Fruit fly (Drosophila melanogaster) whole organism, embryonic: ENCODE data around the gene Nadsyn.
A peak's percentile ranks its signal among the peaks of the same experiment; 100 is the strongest.

Experiments used
- Abd-B ChIP-seq: fragments of 200-800 bp; sonication (Bioruptor generic); optimal IDR thresholded peaks from 2 replicates; lab custom pipeline; 2018; ENCODE audit warnings: missing biosample characterization, mild to moderate bottlenecking, missing genetic modification characterization, moderate library complexity
- Atf-2 ChIP-seq: fragments of 200-800 bp; sonication (Bioruptor generic); optimal IDR thresholded peaks from 2 replicates; lab custom pipeline; 2016; ENCODE audit warnings: missing biosample characterization, missing genetic modification characterization
- C15 ChIP-seq: fragments of 200-800 bp; sonication (Bioruptor generic); IDR thresholded peaks from 3 replicates; pipeline ENCODE4 v1.3.6; 2022; ENCODE audit warnings: missing biosample characterization, missing genetic modification characterization
- CG10366 ChIP-seq: fragments of 200-800 bp; sonication (Bioruptor generic); IDR thresholded peaks from 2 replicates; pipeline ENCODE4 v1.3.6; 2022; ENCODE audit warnings: missing biosample characterization, missing genetic modification characterization
- CG11398 ChIP-seq: fragments of 200-800 bp; sonication (Bioruptor generic); optimal IDR thresholded peaks from 2 replicates; lab custom pipeline; 2016; ENCODE audit warnings: missing biosample characterization, missing genetic modification characterization
- CG11456 ChIP-seq: fragments of 200-800 bp; sonication (Bioruptor generic); IDR thresholded peaks from 3 replicates; pipeline ENCODE4 v1.3.6; 2022; ENCODE audit warnings: missing biosample characterization, missing genetic modification characterization
- CG11504 ChIP-seq: fragments of 200-800 bp; sonication (Bioruptor generic); optimal IDR thresholded peaks from 3 replicates; lab custom pipeline; 2019; ENCODE audit warnings: missing biosample characterization, mild to moderate bottlenecking, missing genetic modification characterization, moderate library complexity
- CG11723 ChIP-seq: fragments of 200-800 bp; sonication (Bioruptor generic); optimal IDR thresholded peaks from 2 replicates; lab custom pipeline; 2017; ENCODE audit warnings: missing biosample characterization, mild to moderate bottlenecking, missing genetic modification characterization
- CG14014 ChIP-seq: fragments of 200-800 bp; sonication (Bioruptor generic); IDR thresholded peaks from 2 replicates; pipeline ENCODE4 v1.3.6; 2022; ENCODE audit warnings: missing biosample characterization, missing genetic modification characterization
- CG14667 ChIP-seq: fragments of 200-800 bp; sonication (Bioruptor generic); IDR thresholded peaks from 2 replicates; pipeline ENCODE4 v1.3.6; 2022; ENCODE audit warnings: missing biosample characterization, missing genetic modification characterization
- CG14860 ChIP-seq: fragments of 200-800 bp; sonication (Bioruptor generic); IDR thresholded peaks from 3 replicates; pipeline ENCODE4 v1.3.6; 2022; ENCODE audit warnings: missing biosample characterization, missing genetic modification characterization; ENCODE audit not compliant: partially characterized antibody
- CG16863 ChIP-seq: fragments of 200-800 bp; sonication (Bioruptor generic); optimal IDR thresholded peaks from 3 replicates; lab custom pipeline; 2016; ENCODE audit warnings: missing biosample characterization, missing genetic modification characterization
- CG30431 ChIP-seq: fragments of 200-800 bp; sonication (Bioruptor generic); optimal IDR thresholded peaks from 2 replicates; lab custom pipeline; 2017; ENCODE audit warnings: missing biosample characterization, missing genetic modification characterization
- CG3163 ChIP-seq: fragments of 200-800 bp; sonication (Bioruptor generic); optimal IDR thresholded peaks from 3 replicates; lab custom pipeline; 2016; ENCODE audit warnings: missing biosample characterization, missing genetic modification characterization
- CG32532 ChIP-seq: fragments of 200-800 bp; sonication (Bioruptor generic); IDR thresholded peaks from 2 replicates; pipeline ENCODE4 v1.3.6; 2022; ENCODE audit warnings: missing biosample characterization, missing genetic modification characterization
- CG4282 ChIP-seq: fragments of 200-800 bp; sonication (Bioruptor generic); optimal IDR thresholded peaks from 2 replicates; lab custom pipeline; 2016; ENCODE audit warnings: missing biosample characterization, missing genetic modification characterization
- CG6765 ChIP-seq: fragments of 200-800 bp; sonication (Bioruptor generic); optimal IDR thresholded peaks from 3 replicates; lab custom pipeline; 2017; ENCODE audit warnings: missing biosample characterization, mild to moderate bottlenecking, missing genetic modification characterization
- CG6791 ChIP-seq: fragments of 200-800 bp; sonication (Bioruptor generic); IDR thresholded peaks from 3 replicates; pipeline ENCODE4 v1.3.6; 2022; ENCODE audit warnings: missing biosample characterization, missing genetic modification characterization; ENCODE audit not compliant: partially characterized antibody
- CG6813 ChIP-seq: fragments of 200-800 bp; sonication (Bioruptor generic); optimal IDR thresholded peaks from 2 replicates; lab custom pipeline; 2017; ENCODE audit warnings: missing biosample characterization, missing genetic modification characterization, mild to moderate bottlenecking, moderate library complexity, missing genetic modification reagents
- CG8478 ChIP-seq: fragments of >200 bp; optimal IDR thresholded peaks from 2 replicates; lab custom pipeline; 2018
- Dref ChIP-seq: fragments of 200-800 bp; sonication (Bioruptor generic); IDR thresholded peaks from 2 replicates; pipeline ENCODE4 v1.3.6; 2022; ENCODE audit warnings: missing biosample characterization, missing genetic modification characterization
- Elba2 ChIP-seq: fragments of 200-800 bp; sonication (Bioruptor generic); optimal IDR thresholded peaks from 3 replicates; lab custom pipeline; 2016; ENCODE audit warnings: missing biosample characterization, missing genetic modification characterization
- Fer1 ChIP-seq: fragments of 200-800 bp; sonication (Bioruptor generic); optimal IDR thresholded peaks from 2 replicates; lab custom pipeline; 2017; ENCODE audit warnings: missing biosample characterization, mild to moderate bottlenecking, missing genetic modification characterization
- HmgZ ChIP-seq: fragments of 200-800 bp; sonication (Bioruptor generic); optimal IDR thresholded peaks from 2 replicates; lab custom pipeline; 2018; ENCODE audit warnings: missing biosample characterization, mild to moderate bottlenecking, missing genetic modification characterization
- Jarid2 ChIP-seq: fragments of 200-800 bp; sonication (Bioruptor generic); optimal IDR thresholded peaks from 3 replicates; lab custom pipeline; 2017; ENCODE audit warnings: mild to moderate bottlenecking, missing biosample characterization, missing genetic modification reagents, missing genetic modification characterization
- Lpt ChIP-seq: fragments of >200 bp; optimal IDR thresholded peaks from 2 replicates; lab custom pipeline; 2018; ENCODE audit warnings: missing biosample characterization, missing genetic modification characterization
- Nf-YC ChIP-seq: fragments of 200-800 bp; optimal IDR thresholded peaks from 3 replicates; lab custom pipeline; 2019; ENCODE audit warnings: missing biosample characterization, mild to moderate bottlenecking, missing genetic modification characterization, moderate library complexity
- Sin3A ChIP-seq: fragments of >200 bp; optimal IDR thresholded peaks from 2 replicates; lab custom pipeline; 2018
- Sry-β ChIP-seq: fragments of 200-800 bp; sonication (Bioruptor generic); optimal IDR thresholded peaks from 2 replicates; lab custom pipeline; 2018; ENCODE audit warnings: missing biosample characterization, mild to moderate bottlenecking, missing genetic modification characterization, moderate library complexity
- Vsx1 ChIP-seq: fragments of 200-800 bp; sonication (Bioruptor generic); optimal IDR thresholded peaks from 2 replicates; lab custom pipeline; 2017; ENCODE audit warnings: missing biosample characterization, mild to moderate bottlenecking, missing genetic modification characterization, missing genetic modification reagents
- Xrp1 ChIP-seq: fragments of 200-800 bp; sonication (Bioruptor generic); IDR thresholded peaks from 2 replicates; pipeline ENCODE4 v1.3.6; 2022; ENCODE audit warnings: missing biosample characterization, missing genetic modification characterization
- ara ChIP-seq: fragments of 200-800 bp; sonication (Bioruptor generic); IDR thresholded peaks from 2 replicates; pipeline ENCODE4 v1.3.6; 2022; ENCODE audit warnings: missing biosample characterization, missing genetic modification characterization
- chn ChIP-seq: fragments of 200-800 bp; sonication (Bioruptor generic); optimal IDR thresholded peaks from 2 replicates; lab custom pipeline; 2016; ENCODE audit warnings: missing biosample characterization, missing genetic modification characterization
- grau ChIP-seq: fragments of 200-800 bp; optimal IDR thresholded peaks from 3 replicates; lab custom pipeline; 2019; ENCODE audit warnings: missing biosample characterization, mild to moderate bottlenecking, missing genetic modification characterization, moderate library complexity
- gsb ChIP-seq: fragments of 200-800 bp; sonication (Bioruptor generic); IDR thresholded peaks from 2 replicates; pipeline ENCODE4 v1.3.6; 2022; ENCODE audit warnings: missing biosample characterization, missing genetic modification characterization
- knrl ChIP-seq: fragments of 200-800 bp; sonication (Bioruptor generic); IDR thresholded peaks from 3 replicates; pipeline ENCODE4 v1.3.6; 2022; ENCODE audit warnings: missing biosample characterization, missing genetic modification characterization; ENCODE audit not compliant: partially characterized antibody
- lbe ChIP-seq: fragments of 200-800 bp; sonication (Bioruptor generic); optimal IDR thresholded peaks from 2 replicates; lab custom pipeline; 2016; ENCODE audit warnings: missing biosample characterization, mild to moderate bottlenecking, missing genetic modification characterization
- lilli ChIP-seq: fragments of 200-800 bp; sonication (Bioruptor generic); optimal IDR thresholded peaks from 3 replicates; lab custom pipeline; 2016; ENCODE audit warnings: missing biosample characterization, missing genetic modification characterization
- peb ChIP-seq: fragments of 200-800 bp; sonication (Bioruptor generic); IDR thresholded peaks from 2 replicates; pipeline ENCODE4 v1.3.6; 2022; ENCODE audit warnings: missing biosample characterization, missing genetic modification characterization
- pfk ChIP-seq: fragments of 200-800 bp; sonication (Bioruptor generic); optimal IDR thresholded peaks from 2 replicates; lab custom pipeline; 2018; ENCODE audit warnings: missing biosample characterization, mild to moderate bottlenecking, missing genetic modification characterization, moderate library complexity
- phol ChIP-seq: fragments of 200-800 bp; sonication (Bioruptor generic); optimal IDR thresholded peaks from 3 replicates; lab custom pipeline; 2018; ENCODE audit warnings: missing biosample characterization, mild to moderate bottlenecking, missing genetic modification characterization, moderate library complexity
- pita ChIP-seq: fragments of 200-800 bp; sonication (Bioruptor generic); optimal IDR thresholded peaks from 2 replicates; lab custom pipeline; 2017; ENCODE audit warnings: missing biosample characterization, mild to moderate bottlenecking, missing genetic modification characterization
- psq ChIP-seq: fragments of 200-800 bp; sonication (Bioruptor generic); optimal IDR thresholded peaks from 2 replicates; lab custom pipeline; 2017; ENCODE audit warnings: missing biosample characterization, missing genetic modification characterization
- pum ChIP-seq: fragments of 200-800 bp; sonication (Bioruptor generic); optimal IDR thresholded peaks from 2 replicates; lab custom pipeline; 2016; ENCODE audit warnings: missing biosample characterization, missing genetic modification characterization
- repo ChIP-seq: fragments of 200-800 bp; sonication (Bioruptor generic); optimal IDR thresholded peaks from 2 replicates; lab custom pipeline; 2016; ENCODE audit warnings: missing biosample characterization, missing genetic modification characterization
- row ChIP-seq: fragments of 200-800 bp; sonication (Bioruptor generic); IDR thresholded peaks from 3 replicates; pipeline ENCODE4 v1.3.6; 2022; ENCODE audit warnings: missing biosample characterization, missing genetic modification characterization
- tgo ChIP-seq: fragments of 200-800 bp; sonication (Bioruptor generic); IDR thresholded peaks from 3 replicates; pipeline ENCODE4 v1.3.6; 2022; ENCODE audit warnings: missing biosample characterization, missing genetic modification characterization
- trh ChIP-seq: fragments of 200-800 bp; sonication (Bioruptor generic); optimal IDR thresholded peaks from 2 replicates; lab custom pipeline; 2016; ENCODE audit warnings: missing biosample characterization, missing genetic modification characterization
- ttk ChIP-seq: fragments of 200-800 bp; sonication (Bioruptor generic); IDR thresholded peaks from 2 replicates; pipeline ENCODE4 v2.1.2; 2022; ENCODE audit warnings: missing biosample characterization, missing genetic modification characterization
- unc-4 ChIP-seq: fragments of 200-800 bp; sonication (Bioruptor generic); IDR thresholded peaks from 2 replicates; pipeline ENCODE4 v1.3.6; 2022; ENCODE audit warnings: missing biosample characterization, missing genetic modification characterization; ENCODE audit not compliant: partially characterized antibody
- wek ChIP-seq: fragments of 200-800 bp; sonication (Bioruptor generic); optimal IDR thresholded peaks from 3 replicates; lab custom pipeline; 2018; ENCODE audit warnings: missing biosample characterization, mild to moderate bottlenecking, missing genetic modification characterization, moderate library complexity

Gene Nadsyn

DNA sequence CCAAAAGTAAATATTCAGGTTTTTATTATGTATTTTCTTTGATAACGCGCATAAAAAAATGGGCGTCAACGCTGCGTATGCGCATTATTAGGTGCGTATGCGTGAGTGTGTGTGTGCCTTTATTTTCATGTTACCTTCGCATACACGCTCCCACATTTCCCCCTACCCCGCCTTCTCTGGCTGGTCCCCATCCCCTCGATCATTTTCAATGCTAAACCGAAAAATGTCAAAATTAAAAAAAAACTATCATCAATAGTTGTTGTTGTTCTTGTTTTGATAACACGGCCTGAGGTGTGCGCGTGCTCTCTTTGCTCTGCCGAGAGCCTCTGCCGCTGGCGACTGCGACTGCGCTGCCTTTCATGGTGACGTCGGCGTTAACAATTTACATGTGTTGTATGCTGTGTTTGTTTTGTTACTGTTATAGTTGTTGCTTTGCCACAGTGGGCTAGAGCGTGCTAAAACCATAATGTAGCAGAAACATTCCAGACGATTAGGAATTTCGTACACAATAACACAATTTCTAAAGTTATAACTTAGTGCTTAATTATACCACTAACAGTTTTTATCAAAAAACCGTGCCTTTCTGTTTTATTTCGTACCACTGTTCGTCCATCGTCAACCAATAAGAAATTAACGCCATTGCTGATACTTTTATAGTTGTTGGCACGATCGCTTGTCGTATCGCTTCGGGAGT lies 77.9 kb downstream of the Nadsyn start (continued):
- TF ChIP-seq CG6791 (GFP tag; lab: Robert Waterston, UW) (peak; percentile 75), chn (GFP tag; lab: Kevin White, UChicago) (peak; percentile 99), ttk (GFP tag; lab: Robert Waterston, UW) (peak; percentile 99), trh (peak; percentile 94), Sin3A (no peak), CG11723 (GFP tag; lab: Kevin White, UChicago) (peak; percentile 97), CG11456 (GFP tag; lab: Robert Waterston, UW) (peak; percentile 99), pum (GFP tag; lab: Kevin White, UChicago) (peak; percentile 98), CG14014 (GFP tag; lab: Robert Waterston, UW) (peak; percentile 99), pita (GFP tag; lab: Kevin White, UChicago) (no peak), tgo (GFP tag; lab: Robert Waterston, UW) (peak; percentile 99), CG3163 (GFP tag; lab: Kevin White, UChicago) (peak; percentile 93), CG6813 (peak; percentile 99), grau (tag; lab: Kevin White, UChicago) (peak; percentile 98), CG16863 (GFP tag; lab: Kevin White, UChicago) (peak; percentile 99), Sry-β (GFP tag; lab: Kevin White, UChicago) (peak; percentile 72), repo (GFP tag; lab: Kevin White, UChicago) (peak; percentile 98), CG6765 (GFP tag; lab: Kevin White, UChicago) (peak; percentile 96), CG4282 (GFP tag; lab: Kevin White, UChicago) (peak; percentile 99), knrl (GFP tag; lab: Robert Waterston, UW) (peak; percentile 71), pfk (peak; percentile 56), CG14860 (GFP tag; lab: Robert Waterston, UW) (peak; percentile 67; the same call in 2 of the 3 replicates), Atf-2 (GFP tag; lab: Kevin White, UChicago) (peak; percentile 99), Jarid2 (GFP tag; lab: Kevin White, UChicago) (peak; percentile 93), lilli (GFP tag; lab: Kevin White, UChicago) (peak; percentile 99), CG8478 (lab: Kevin White, UChicago) (no peak), gsb (GFP tag; lab: Robert Waterston, UW) (peak; percentile 98), Nf-YC (tag; lab: Kevin White, UChicago) (peak; percentile 97), C15 (peak; percentile 98), Fer1 (GFP tag; lab: Kevin White, UChicago) (peak; percentile 99), Dref (no peak), HmgZ (peak; percentile 99), CG10366 (GFP tag; lab: Robert Waterston, UW) (peak; percentile 99), unc-4 (GFP tag; lab: Robert Waterston, UW) (0 out of 2 replicates have a peak, but pooled peaks have one; percentile 35), row (GFP tag; lab: Robert Waterston, UW) (peak; percentile 99), wek (GFP tag; lab: Kevin White, UChicago) (peak; percentile 93), ara (peak; percentile 99), CG14667 (peak; percentile 98), CG11504 (tag; lab: Kevin White, UChicago) (peak; percentile 98), Lpt (GFP tag; lab: Kevin White, UChicago) (no peak), Xrp1 (peak; percentile 99), CG11398 (GFP tag; lab: Kevin White, UChicago) (peak; percentile 98), lbe (GFP tag; lab: Kevin White, UChicago) (peak; percentile 84), peb (GFP tag; lab: Robert Waterston, UW) (peak; percentile 98), psq (peak; percentile 92), CG30431 (GFP tag; lab: Kevin White, UChicago) (peak; percentile 97), Elba2 (GFP tag; lab: Kevin White, UChicago) (peak; percentile 82), CG32532 (GFP tag; lab: Robert Waterston, UW) (peak; percentile 99), Vsx1 (GFP tag; lab: Kevin White, UChicago) (peak; percentile 97), phol (tag; lab: Kevin White, UChicago) (peak; percentile 98), Abd-B (GFP tag; lab: Kevin White, UChicago) (peak; percentile 97)
